Fruit fly (Drosophila melanogaster) whole organism, embryonic: ENCODE results near the gene CG3349.

Source experiments
- Adf1 ChIP-seq: fragments of 200-800 bp; sonication (Bioruptor generic); IDR thresholded peaks from 2 replicates; pipeline ENCODE4 v1.3.6; 2022; ENCODE audit warnings: missing biosample characterization, missing genetic modification characterization
- CG11560 ChIP-seq: fragments of 200-800 bp; sonication (Bioruptor generic); IDR thresholded peaks from 3 replicates; pipeline ENCODE4 v1.3.6; 2022; ENCODE audit warnings: missing biosample characterization, missing genetic modification characterization
- CG14050 ChIP-seq: fragments of 200-800 bp; sonication (Bioruptor generic); IDR thresholded peaks from 3 replicates; pipeline ENCODE4 v1.3.6; 2022; ENCODE audit warnings: missing biosample characterization, missing genetic modification characterization
- CG14710 ChIP-seq: fragments of 200-800 bp; sonication (Bioruptor generic); optimal IDR thresholded peaks from 3 replicates; lab custom pipeline; 2019; ENCODE audit warnings: missing biosample characterization, mild to moderate bottlenecking, missing genetic modification characterization, moderate library complexity
- CG14860 ChIP-seq: fragments of 200-800 bp; sonication (Bioruptor generic); IDR thresholded peaks from 3 replicates; pipeline ENCODE4 v1.3.6; 2022; ENCODE audit warnings: missing biosample characterization, missing genetic modification characterization; ENCODE audit not compliant: partially characterized antibody
- CG14965 ChIP-seq: fragments of 200-800 bp; sonication (Bioruptor generic); optimal IDR thresholded peaks from 2 replicates; lab custom pipeline; 2016; ENCODE audit warnings: missing biosample characterization, missing genetic modification characterization, borderline replicate concordance
- CG15479 ChIP-seq: fragments of 200-800 bp; sonication (Bioruptor generic); optimal IDR thresholded peaks from 3 replicates; lab custom pipeline; 2019; ENCODE audit warnings: missing biosample characterization, mild to moderate bottlenecking, missing genetic modification characterization, moderate library complexity
- CG16863 ChIP-seq: fragments of 200-800 bp; sonication (Bioruptor generic); optimal IDR thresholded peaks from 3 replicates; lab custom pipeline; 2016; ENCODE audit warnings: missing biosample characterization, missing genetic modification characterization
- CG18599 ChIP-seq: fragments of 200-800 bp; sonication (Bioruptor generic); optimal IDR thresholded peaks from 3 replicates; lab custom pipeline; 2017; ENCODE audit warnings: missing biosample characterization, missing genetic modification characterization, mild to moderate bottlenecking, moderate library complexity, missing genetic modification reagents
- CG18764 ChIP-seq: fragments of 200-800 bp; sonication (Bioruptor generic); optimal IDR thresholded peaks from 3 replicates; lab custom pipeline; 2016; ENCODE audit warnings: missing biosample characterization, missing genetic modification characterization
- CG30020 ChIP-seq: fragments of 200-800 bp; optimal IDR thresholded peaks from 2 replicates; lab custom pipeline; 2019; ENCODE audit warnings: missing biosample characterization, mild to moderate bottlenecking, missing genetic modification characterization, moderate library complexity
- CG42726 ChIP-seq: fragments of 200-800 bp; sonication (Bioruptor generic); IDR thresholded peaks from 2 replicates; pipeline ENCODE4 v1.3.6; 2022; ENCODE audit warnings: missing biosample characterization, missing genetic modification characterization; ENCODE audit not compliant: partially characterized antibody
- CG6791 ChIP-seq: fragments of 200-800 bp; sonication (Bioruptor generic); IDR thresholded peaks from 3 replicates; pipeline ENCODE4 v1.3.6; 2022; ENCODE audit warnings: missing biosample characterization, missing genetic modification characterization; ENCODE audit not compliant: partially characterized antibody
- CG6854 ChIP-seq: fragments of 200-800 bp; sonication (Bioruptor generic); optimal IDR thresholded peaks from 3 replicates; lab custom pipeline; 2017; ENCODE audit warnings: missing biosample characterization, mild to moderate bottlenecking, missing genetic modification characterization
- CTCF ChIP-seq: fragments of 200-800 bp; sonication (Bioruptor generic); optimal IDR thresholded peaks from 2 replicates; lab custom pipeline; 2017; ENCODE audit warnings: missing biosample characterization, mild to moderate bottlenecking, missing genetic modification characterization, moderate library complexity
- Chrac-16 ChIP-seq: fragments of 200-800 bp; sonication (Bioruptor generic); optimal IDR thresholded peaks from 3 replicates; lab custom pipeline; 2016; ENCODE audit warnings: missing biosample characterization, missing genetic modification characterization
- Dref ChIP-seq: fragments of 200-800 bp; sonication (Bioruptor generic); IDR thresholded peaks from 2 replicates; pipeline ENCODE4 v1.3.6; 2022; ENCODE audit warnings: missing biosample characterization, missing genetic modification characterization
- Fer1 ChIP-seq: fragments of 200-800 bp; sonication (Bioruptor generic); optimal IDR thresholded peaks from 2 replicates; lab custom pipeline; 2017; ENCODE audit warnings: missing biosample characterization, mild to moderate bottlenecking, missing genetic modification characterization
- Hand ChIP-seq: fragments of 200-800 bp; sonication (Bioruptor generic); optimal IDR thresholded peaks from 2 replicates; lab custom pipeline; 2017; ENCODE audit warnings: mild to moderate bottlenecking, missing biosample characterization, missing genetic modification reagents, missing genetic modification characterization
- Hr39 ChIP-seq: fragments of >200 bp; optimal IDR thresholded peaks from 2 replicates; lab custom pipeline; 2017
- Hr51 ChIP-seq, 2 experiments: fragments of 200-800 bp; sonication (Bioruptor generic); optimal IDR thresholded peaks; 2 replicates in 1 of 2; 3 replicates in 1 of 2; lab custom pipeline; 2016 to 2018; ENCODE audit warnings: missing biosample characterization in 2 of 2, missing genetic modification characterization in 2 of 2, mild to moderate bottlenecking in 1 of 2, moderate library complexity in 1 of 2
- MTF-1 ChIP-seq: fragments of 200-800 bp; sonication (Bioruptor generic); optimal IDR thresholded peaks from 2 replicates; lab custom pipeline; 2018; ENCODE audit warnings: missing biosample characterization, mild to moderate bottlenecking, missing genetic modification characterization, borderline replicate concordance
- Mes4 ChIP-seq: fragments of 200-800 bp; sonication (Bioruptor generic); optimal IDR thresholded peaks from 2 replicates; lab custom pipeline; 2016; ENCODE audit warnings: missing biosample characterization, missing genetic modification characterization
- Myb ChIP-seq: fragments of 200-800 bp; sonication (Bioruptor generic); optimal IDR thresholded peaks from 2 replicates; lab custom pipeline; 2016; ENCODE audit warnings: missing biosample characterization, missing genetic modification characterization
- Poxn ChIP-seq: fragments of 200-800 bp; sonication (Bioruptor generic); IDR thresholded peaks from 2 replicates; pipeline ENCODE4 v1.3.6; 2022; ENCODE audit warnings: missing biosample characterization, missing genetic modification characterization
- Scr ChIP-seq: fragments of 200-800 bp; sonication (Bioruptor generic); IDR thresholded peaks from 2 replicates; pipeline ENCODE4 v1.3.6; 2022; ENCODE audit warnings: missing biosample characterization, missing genetic modification characterization; ENCODE audit not compliant: partially characterized antibody
- az2 ChIP-seq: fragments of 200-800 bp; sonication (Bioruptor generic); optimal IDR thresholded peaks from 3 replicates; lab custom pipeline; 2016; ENCODE audit warnings: missing biosample characterization, missing genetic modification characterization
- bab2 ChIP-seq: fragments of 200-800 bp; sonication (Bioruptor generic); optimal IDR thresholded peaks from 2 replicates; lab custom pipeline; 2016; ENCODE audit warnings: missing biosample characterization, missing genetic modification characterization
- cas ChIP-seq: fragments of 200-800 bp; sonication (Bioruptor generic); IDR thresholded peaks from 2 replicates; pipeline ENCODE4 v1.3.6; 2022; ENCODE audit warnings: missing biosample characterization, missing genetic modification characterization
- crc ChIP-seq: fragments of 200-800 bp; sonication (Bioruptor generic); optimal IDR thresholded peaks from 2 replicates; lab custom pipeline; 2016; ENCODE audit warnings: missing biosample characterization, missing genetic modification characterization
- dysf ChIP-seq: fragments of 200-800 bp; sonication (Bioruptor generic); IDR thresholded peaks from 3 replicates; pipeline ENCODE4 v1.3.6; 2022; ENCODE audit warnings: missing biosample characterization, missing genetic modification characterization
- ewg ChIP-seq: fragments of 200-800 bp; sonication (Bioruptor generic); optimal IDR thresholded peaks from 3 replicates; lab custom pipeline; 2017; ENCODE audit warnings: mild to moderate bottlenecking, missing biosample characterization, missing genetic modification reagents, missing genetic modification characterization
- gfzf ChIP-seq: fragments of 200-800 bp; sonication (Bioruptor generic); optimal IDR thresholded peaks from 2 replicates; lab custom pipeline; 2016; ENCODE audit warnings: missing biosample characterization, mild to moderate bottlenecking, missing genetic modification characterization, moderate library complexity
- grn ChIP-seq: fragments of 200-800 bp; sonication (Bioruptor generic); optimal IDR thresholded peaks from 3 replicates; lab custom pipeline; 2017; ENCODE audit warnings: missing biosample characterization, missing genetic modification characterization
- insv ChIP-seq, 2 experiments: fragments of 200-800 bp; sonication (Bioruptor generic); optimal IDR thresholded peaks; 3 replicates each; lab custom pipeline; 2016 to 2018; ENCODE audit warnings: missing biosample characterization in 2 of 2, missing genetic modification characterization in 2 of 2
- lov ChIP-seq, 2 experiments: fragments of 200-800 bp in 1 of 2; fragments of >200 bp in 1 of 2; sonication (Bioruptor generic) in 1 of 2; IDR thresholded peaks in 1 of 2; optimal IDR thresholded peaks in 1 of 2; 2 replicates in 1 of 2; 3 replicates in 1 of 2; pipeline versions ENCODE4 v1.3.6 to Lab custom; 2017 to 2022; ENCODE audit warnings: missing biosample characterization in 1 of 2, missing genetic modification characterization in 1 of 2
- odd ChIP-seq: fragments of 200-800 bp; sonication (Bioruptor generic); optimal IDR thresholded peaks from 2 replicates; lab custom pipeline; 2017; ENCODE audit warnings: missing biosample characterization, mild to moderate bottlenecking, missing genetic modification characterization
- peb ChIP-seq: fragments of 200-800 bp; sonication (Bioruptor generic); IDR thresholded peaks from 2 replicates; pipeline ENCODE4 v1.3.6; 2022; ENCODE audit warnings: missing biosample characterization, missing genetic modification characterization
- pros ChIP-seq: fragments of 200-800 bp; sonication (Bioruptor generic); optimal IDR thresholded peaks from 3 replicates; lab custom pipeline; 2019; ENCODE audit warnings: missing biosample characterization, mild to moderate bottlenecking, missing genetic modification characterization, moderate library complexity
- seq ChIP-seq: fragments of 200-800 bp; sonication (Bioruptor generic); IDR thresholded peaks from 2 replicates; pipeline ENCODE4 v1.3.6; 2022; ENCODE audit warnings: missing biosample characterization, missing genetic modification characterization
- tll ChIP-seq, 2 experiments: fragments of 200-800 bp in 1 of 2; fragments of >200 bp in 1 of 2; sonication (Bioruptor generic) in 1 of 2; optimal IDR thresholded peaks; 2 replicates each; lab custom pipeline; 2017 to 2019; ENCODE audit warnings: missing biosample characterization in 2 of 2, missing genetic modification characterization in 2 of 2, mild to moderate bottlenecking in 1 of 2, moderate library complexity in 1 of 2
- tup ChIP-seq: fragments of 200-800 bp; sonication (Bioruptor generic); optimal IDR thresholded peaks from 2 replicates; lab custom pipeline; 2016; ENCODE audit warnings: missing biosample characterization, mild to moderate bottlenecking, missing genetic modification characterization, moderate library complexity
- twi ChIP-seq: fragments of 200-800 bp; optimal IDR thresholded peaks from 2 replicates; lab custom pipeline; 2019; ENCODE audit warnings: missing biosample characterization, mild to moderate bottlenecking, missing genetic modification characterization, moderate library complexity
- wdn ChIP-seq: fragments of 200-800 bp; sonication (Bioruptor generic); IDR thresholded peaks from 2 replicates; pipeline ENCODE4 v1.3.6; 2022; ENCODE audit warnings: missing biosample characterization, missing genetic modification characterization
- zen2 ChIP-seq: fragments of 200-800 bp; sonication (Bioruptor generic); IDR thresholded peaks from 3 replicates; pipeline ENCODE4 v1.3.6; 2022; ENCODE audit warnings: missing biosample characterization, missing genetic modification characterization; ENCODE audit not compliant: partially characterized antibody

Gene CG3349

DNA sequence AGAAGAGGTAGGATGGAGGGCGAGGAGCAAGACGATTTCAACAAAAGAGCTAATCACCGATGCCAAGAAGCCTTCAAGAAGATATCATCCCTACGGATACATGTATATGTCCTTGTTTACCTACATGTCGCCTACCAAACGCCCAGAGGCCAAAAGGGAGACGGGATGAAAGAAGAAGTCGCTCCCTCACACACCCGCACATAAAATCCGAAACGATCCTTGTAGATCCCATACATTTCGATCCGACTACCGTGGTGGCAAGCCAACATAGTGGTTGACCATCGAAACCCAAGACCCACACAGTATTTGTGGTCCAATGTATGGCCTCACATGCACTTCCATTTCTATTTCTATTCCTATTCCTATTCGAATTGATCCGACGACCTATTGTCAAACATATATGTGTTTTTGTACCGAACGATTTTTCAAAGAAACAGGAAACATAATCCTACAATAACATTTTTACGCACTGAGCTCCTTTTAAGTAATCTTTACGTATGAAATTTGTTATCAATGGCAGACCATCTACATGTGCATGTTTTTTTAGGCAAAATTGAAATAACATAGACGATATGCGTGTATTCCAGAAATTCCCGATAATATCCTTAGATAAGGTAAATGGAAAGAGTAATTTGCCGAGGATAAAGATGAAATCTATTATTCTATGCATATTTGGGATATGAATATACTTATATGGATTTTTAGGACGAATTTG lies 20.6 kb upstream of the CG3349 start (continued):
- TF ChIP-seq CG14965 (no peak), cas (GFP tag; lab: Robert Waterston, UW) (no peak), CG14050 (GFP tag; lab: Robert Waterston, UW) (no peak), az2 (GFP tag; lab: Kevin White, UChicago) (no peak), CG30020 (tag; lab: Kevin White, UChicago) (no peak), tll (GFP tag; optimal IDR thresholded peaks at IDR 0.05; lab: Kevin White, UChicago) (peak in 1 of 2 experiments; percentile 71), peb (GFP tag; lab: Robert Waterston, UW) (no peak), Myb (GFP tag; lab: Kevin White, UChicago) (no peak), odd (GFP tag; lab: Kevin White, UChicago) (peak; percentile 44), Adf1 (GFP tag; lab: Robert Waterston, UW) (no peak), CG14860 (GFP tag; lab: Robert Waterston, UW) (no peak), pros (peak; percentile 82), CG18764 (GFP tag; lab: Kevin White, UChicago) (no peak), MTF-1 (GFP tag; lab: Kevin White, UChicago) (no peak), CTCF (no peak), zen2 (no peak), CG6854 (GFP tag; lab: Kevin White, UChicago) (no peak), CG6791 (GFP tag; lab: Robert Waterston, UW) (no peak), bab2 (GFP tag; lab: Kevin White, UChicago) (no peak), wdn (GFP tag; lab: Robert Waterston, UW) (no peak), twi (tag; lab: Kevin White, UChicago) (peak; percentile 67), ewg (GFP tag; lab: Kevin White, UChicago) (no peak), CG18599 (GFP tag; lab: Kevin White, UChicago) (no peak), grn (GFP tag; lab: Kevin White, UChicago) (peak; percentile 28), CG14710 (tag; lab: Kevin White, UChicago) (no peak), Poxn (GFP tag; lab: Robert Waterston, UW) (no peak), seq (GFP tag; lab: Robert Waterston, UW) (no peak), CG15479 (GFP tag; lab: Kevin White, UChicago) (peak; percentile 81), lov (optimal IDR thresholded peaks at IDR 0.05; lab: Kevin White, UChicago) (no peak), lov (GFP tag; IDR thresholded peaks at IDR 0.05; lab: Robert Waterston, UW) (peak; percentile 57; the same call in 1 of the 3 replicates), dysf (GFP tag; lab: Robert Waterston, UW) (no peak), tup (GFP tag; lab: Kevin White, UChicago) (no peak), Hr51 (GFP tag; optimal IDR thresholded peaks at IDR 0.05; lab: Kevin White, UChicago) (no peak), Fer1 (no peak), Mes4 (GFP tag; lab: Kevin White, UChicago) (no peak), insv (GFP tag; optimal IDR thresholded peaks at IDR 0.05; lab: Kevin White, UChicago) (peak in 1 of 2 experiments; percentile 77), Dref (GFP tag; lab: Robert Waterston, UW) (no peak), CG16863 (GFP tag; lab: Kevin White, UChicago) (no peak), CG11560 (tag; lab: Robert Waterston, UW) (no peak), CG42726 (GFP tag; lab: Robert Waterston, UW) (no peak), Hr39 (no peak), Scr (no peak), Hand (GFP tag; lab: Kevin White, UChicago) (no peak), Chrac-16 (no peak), gfzf (no peak), crc (GFP tag; lab: Kevin White, UChicago) (no peak)
